Worm (Caenorhabditis elegans) whole organism, young adult: ENCODE measurements around the gene M199.7.

Experiments used
- F23B12.7 ChIP-seq: sonication (generic microtip); optimal IDR thresholded peaks from 2 replicates; lab custom pipeline; 2017; ENCODE audit warnings: missing genetic modification characterization, mild to moderate bottlenecking, missing compliant biosample characterization, antibody characterized with exemption, moderate library complexity; ENCODE audit not compliant: insufficient read depth
- F49E8.2 ChIP-seq: sonication (generic microtip); optimal IDR thresholded peaks from 3 replicates; lab custom pipeline; 2017; ENCODE audit warnings: missing genetic modification characterization, mild to moderate bottlenecking, missing compliant biosample characterization, antibody characterized with exemption, moderate library complexity; ENCODE audit not compliant: insufficient read depth
- F57C9.4 ChIP-seq: sonication (generic microtip); optimal IDR thresholded peaks from 2 replicates; lab custom pipeline; 2017; ENCODE audit warnings: mild to moderate bottlenecking, missing genetic modification characterization, missing compliant biosample characterization
- ama-1 ChIP-seq, 3 experiments: fragments of 150-350 bp in 1 of 3; sonication (generic microtip) in 2 of 3; optimal IDR thresholded peaks; 2 replicates each; lab custom pipeline; 2014 to 2018; ENCODE audit warnings: missing biosample characterization in 2 of 3, missing genetic modification characterization in 2 of 3, missing genetic modification reagents in 2 of 3
- athp-1 ChIP-seq: sonication (generic microtip); optimal IDR thresholded peaks from 2 replicates; lab custom pipeline; 2017; ENCODE audit warnings: mild to moderate bottlenecking, missing genetic modification characterization, missing compliant biosample characterization
- fkh-3 ChIP-seq: sonication (generic microtip); optimal IDR thresholded peaks from 2 replicates; lab custom pipeline; 2016; ENCODE audit warnings: mild to moderate bottlenecking, missing genetic modification characterization, missing compliant biosample characterization
- madf-10 ChIP-seq: sonication (generic microtip); optimal IDR thresholded peaks from 2 replicates; lab custom pipeline; 2016; ENCODE audit warnings: mild to moderate bottlenecking, missing genetic modification characterization, missing compliant biosample characterization
- nhr-90 ChIP-seq: sonication (generic microtip); optimal IDR thresholded peaks from 2 replicates; lab custom pipeline; 2016; ENCODE audit warnings: missing genotype, mild to moderate bottlenecking, missing genetic modification characterization, missing compliant biosample characterization
- rpc-1 ChIP-seq, 2 experiments: fragments of 150-350 bp in 1 of 2; sonication (generic microtip) in 1 of 2; optimal IDR thresholded peaks; 2 replicates each; lab custom pipeline; 2014 to 2018; ENCODE audit warnings: missing biosample characterization in 1 of 2, missing genetic modification characterization in 1 of 2, missing genetic modification reagents in 1 of 2, missing genotype in 1 of 2
- ztf-28 ChIP-seq: fragments of 200-800 bp; sonication (Bioruptor generic); IDR thresholded peaks from 2 replicates; pipeline ENCODE4 v1.3.6; 2022; ENCODE audit warnings: missing genetic modification reagents, missing genetic modification characterization, missing compliant biosample characterization

DNA sequence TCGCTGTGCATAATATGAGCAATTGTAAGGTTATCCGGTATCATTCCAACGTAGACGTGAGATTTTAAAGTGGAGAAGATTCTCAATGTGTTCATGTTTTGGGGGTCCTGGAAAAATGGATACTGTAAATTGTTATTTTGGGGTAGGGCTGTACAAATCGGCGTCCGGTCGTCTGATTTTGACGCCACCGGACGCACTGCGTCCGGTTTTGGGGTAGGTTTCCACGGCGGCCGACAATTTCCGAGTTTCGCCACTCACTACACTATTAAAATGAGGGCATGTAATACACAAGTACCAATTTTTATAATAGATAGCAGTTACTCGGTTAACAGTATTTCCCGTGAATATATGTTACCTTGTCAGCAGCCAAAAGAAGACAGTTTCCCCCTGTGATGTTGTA, 45.5 kb downstream of the M199.7 start:
- TF ChIP-seq madf-10, result no peak
- no peak for TF ChIP-seq fkh-3 (tag; lab: Kevin White, UChicago)
- no peak for TF ChIP-seq ztf-28 (GFP tag; lab: Robert Waterston, UW)
- no peak for TF ChIP-seq nhr-90
- TF ChIP-seq F57C9.4 (tag; lab: Kevin White, UChicago), result no peak
- TF ChIP-seq F23B12.7 (tag; lab: Kevin White, UChicago), result no peak
- no peak for TF ChIP-seq F49E8.2 (tag; lab: Kevin White, UChicago)
- no peak for TF ChIP-seq rpc-1 (optimal IDR thresholded peaks at IDR 0.05; lab: Kevin White, UChicago)
- TF ChIP-seq rpc-1 (tag; optimal IDR thresholded peaks at IDR 0.05; lab: Kevin White, UChicago), result no peak
- TF ChIP-seq ama-1 (optimal IDR thresholded peaks at IDR 0.05; lab: Kevin White, UChicago), result no peak
- TF ChIP-seq ama-1 (GFP tag; optimal IDR thresholded peaks at IDR 0.05; lab: Kevin White, UChicago), result no peak
- no peak for TF ChIP-seq athp-1 (tag; lab: Kevin White, UChicago)
